Fruit fly (Drosophila melanogaster): ENCODE data around the gene CG12155.

The CG12155 gene

dm6 chrX:7678824-7679223 lies 49.7 kb upstream of the CG12155 start (continued):
- TF ChIP-seq crp (GFP tag; optimal IDR thresholded peaks at IDR 0.05) (no peak), HHEX (GFP tag; optimal IDR thresholded peaks at IDR 0.05) (no peak), ab (GFP tag; optimal IDR thresholded peaks at IDR 0.05) (no peak), hb (GFP tag; IDR thresholded peaks at IDR 0.05; ENCODE audit: partially characterized antibody) (no peak), CG18599 (GFP tag; optimal IDR thresholded peaks at IDR 0.05) (no peak), CG15479 (GFP tag; optimal IDR thresholded peaks at IDR 0.05) (no peak), CG12744 (GFP tag; optimal IDR thresholded peaks at IDR 0.05) (no peak), peb (GFP tag; IDR thresholded peaks at IDR 0.05) (no peak), CG13287 (GFP tag; IDR thresholded peaks at IDR 0.05; ENCODE audit: partially characterized antibody) (peak; percentile 41; the same call in 1 of the 2 replicates), her (GFP tag; optimal IDR thresholded peaks at IDR 0.05) (peak; percentile 10), Lpt (GFP tag; optimal IDR thresholded peaks at IDR 0.05) (no peak), Ptx1 (GFP tag; IDR thresholded peaks at IDR 0.05) (no peak), HLHmδ (GFP tag; optimal IDR thresholded peaks at IDR 0.05) (no peak), ato (GFP tag; IDR thresholded peaks at IDR 0.05; ENCODE audit: partially characterized antibody) (no peak), CG11504 (tag; optimal IDR thresholded peaks at IDR 0.05) (no peak), Xrp1 (GFP tag; IDR thresholded peaks at IDR 0.05) (no peak), CG3163 (GFP tag; optimal IDR thresholded peaks at IDR 0.05) (peak; percentile 5), sug (tag; optimal IDR thresholded peaks at IDR 0.05) (peak; percentile 13), CG4820 (GFP tag; optimal IDR thresholded peaks at IDR 0.05) (no peak), CG4360 (GFP tag; IDR thresholded peaks at IDR 0.05) (no peak), Ravus (GFP tag; IDR thresholded peaks at IDR 0.05) (no peak), Bteb2 (GFP tag; optimal IDR thresholded peaks at IDR 0.05) (no peak), B-H2 (GFP tag; optimal IDR thresholded peaks at IDR 0.05) (peak; percentile 1), CG14860 (GFP tag; IDR thresholded peaks at IDR 0.05; ENCODE audit: partially characterized antibody) (no peak), pum (GFP tag; optimal IDR thresholded peaks at IDR 0.05) (no peak), CG8281 (tag; optimal IDR thresholded peaks at IDR 0.05) (no peak), CG4707 (GFP tag; optimal IDR thresholded peaks at IDR 0.05) (no peak), Side (GFP tag; optimal IDR thresholded peaks at IDR 0.05) (no peak), Trl (optimal IDR thresholded peaks at IDR 0.05) (no peak), Trl (GFP tag; optimal IDR thresholded peaks at IDR 0.05) (no peak), Scr (GFP tag; IDR thresholded peaks at IDR 0.05; ENCODE audit: partially characterized antibody) (no peak), ci (GFP tag; IDR thresholded peaks at IDR 0.05) (no peak), CG9932 (GFP tag; IDR thresholded peaks at IDR 0.05) (no peak), Blimp-1 (GFP tag; optimal IDR thresholded peaks at IDR 0.05) (no peak), ash1 (GFP tag; optimal IDR thresholded peaks at IDR 0.05) (no peak), pfk (GFP tag; optimal IDR thresholded peaks at IDR 0.05) (no peak), sob (GFP tag; IDR thresholded peaks at IDR 0.05) (no peak), usp (GFP tag; optimal IDR thresholded peaks at IDR 0.05) (no peak), lab (GFP tag; optimal IDR thresholded peaks at IDR 0.05) (no peak), zfh1 (GFP tag; IDR thresholded peaks at IDR 0.05) (no peak), Nf-YB (GFP tag; optimal IDR thresholded peaks at IDR 0.05) (no peak), CTCF (GFP tag; optimal IDR thresholded peaks at IDR 0.05) (peak; percentile 94), CG15601 (tag; optimal IDR thresholded peaks at IDR 0.05) (peak; percentile 12), amos (GFP tag; IDR thresholded peaks at IDR 0.05; ENCODE audit: partially characterized antibody) (no peak), pzg (GFP tag; optimal IDR thresholded peaks at IDR 0.05) (peak; percentile 56), CG2712 (tag; optimal IDR thresholded peaks at IDR 0.05) (peak; percentile 32), caup (GFP tag; optimal IDR thresholded peaks at IDR 0.05; ENCODE audit: severe bottlenecking) (no peak), Doc2 (GFP tag; IDR thresholded peaks at IDR 0.05) (no peak), CG17912 (GFP tag; optimal IDR thresholded peaks at IDR 0.05) (no peak), Bgb (GFP tag; IDR thresholded peaks at IDR 0.05; ENCODE audit: partially characterized antibody) (no peak; the same call in 1 of the 2 replicates), Sry-β (GFP tag; optimal IDR thresholded peaks at IDR 0.05) (no peak)

All from whole organism, embryonic.